Fruit fly (Drosophila melanogaster) whole organism, wandering third instar larva: Measurements from ENCODE around the gene CAH6.
A peak's percentile ranks its signal among the peaks of the same experiment; 100 is the strongest.

Source experiments
- Abd-B ChIP-seq: fragments of >200 bp; optimal IDR thresholded peaks from 2 replicates; lab custom pipeline; 2017; ENCODE audit warnings: missing biosample characterization, missing genetic modification characterization
- CG32264 ChIP-seq: fragments of 200-800 bp; sonication (Bioruptor generic); optimal IDR thresholded peaks from 2 replicates; lab custom pipeline; 2016; ENCODE audit warnings: missing biosample characterization, missing genetic modification characterization
- CG9705 ChIP-seq: fragments of 200-800 bp; sonication (Bioruptor generic); optimal IDR thresholded peaks from 2 replicates; lab custom pipeline; 2018; ENCODE audit warnings: missing biosample characterization, mild to moderate bottlenecking, missing genetic modification characterization
- CrebA ChIP-seq: fragments of 200-800 bp; sonication (Bioruptor generic); optimal IDR thresholded peaks from 2 replicates; lab custom pipeline; 2016; ENCODE audit warnings: missing biosample characterization, mild to moderate bottlenecking, missing genetic modification characterization, borderline replicate concordance
- Dfd ChIP-seq: fragments of >200 bp; optimal IDR thresholded peaks from 2 replicates; lab custom pipeline; 2017; ENCODE audit warnings: missing biosample characterization, missing genetic modification characterization
- Dif ChIP-seq: fragments of 200-275, 200-300 bp; sonication (Bioruptor generic); optimal IDR thresholded peaks from 2 replicates; lab custom pipeline; 2018; ENCODE audit warnings: missing biosample characterization, missing genetic modification characterization; ENCODE audit not compliant: partially characterized antibody
- GATAd ChIP-seq: sonication (Bioruptor generic); optimal IDR thresholded peaks from 2 replicates; lab custom pipeline; 2016; ENCODE audit warnings: missing biosample characterization, missing genetic modification characterization
- HLH106 ChIP-seq: fragments of 200-800 bp; optimal IDR thresholded peaks from 3 replicates; lab custom pipeline; 2019; ENCODE audit warnings: missing biosample characterization, mild to moderate bottlenecking, missing genetic modification characterization, moderate library complexity
- Hnf4 ChIP-seq: fragments of 200-800 bp; sonication (Bioruptor generic); optimal IDR thresholded peaks from 2 replicates; lab custom pipeline; 2016; ENCODE audit warnings: missing biosample characterization, mild to moderate bottlenecking, missing genetic modification characterization
- Hr78 ChIP-seq: fragments of >200 bp; optimal IDR thresholded peaks from 2 replicates; lab custom pipeline; 2017; ENCODE audit warnings: missing biosample characterization, missing genetic modification characterization
- Hr83 ChIP-seq: fragments of 200-300 bp; sonication (Bioruptor generic); optimal IDR thresholded peaks from 2 replicates; lab custom pipeline; 2016; ENCODE audit warnings: missing biosample characterization, mild to moderate bottlenecking, missing genetic modification characterization, moderate library complexity; ENCODE audit not compliant: poor library complexity, severe bottlenecking
- Jra ChIP-seq: sonication (Bioruptor generic); optimal IDR thresholded peaks from 2 replicates; lab custom pipeline; 2016; ENCODE audit warnings: missing biosample characterization, missing genetic modification characterization
- Mio ChIP-seq: sonication (Bioruptor generic); optimal IDR thresholded peaks from 2 replicates; lab custom pipeline; 2016; ENCODE audit warnings: missing biosample characterization, missing genetic modification characterization
- Myc ChIP-seq: fragments of >200 bp; optimal IDR thresholded peaks from 2 replicates; lab custom pipeline; 2017
- N ChIP-seq: fragments of >200 bp; optimal IDR thresholded peaks from 2 replicates; lab custom pipeline; 2018; ENCODE audit warnings: missing biosample characterization, missing external identifiers, missing genetic modification characterization
- OdsH ChIP-seq: fragments of 200-800 bp; sonication (Bioruptor generic); optimal IDR thresholded peaks from 2 replicates; lab custom pipeline; 2016; ENCODE audit warnings: missing biosample characterization, mild to moderate bottlenecking, missing genetic modification characterization
- Rel ChIP-seq, 2 experiments: fragments of 200-800 bp; sonication (Bioruptor generic) in 1 of 2; optimal IDR thresholded peaks; 2 replicates in 1 of 2; 3 replicates in 1 of 2; lab custom pipeline; 2016 to 2019; ENCODE audit warnings: mild to moderate bottlenecking in 2 of 2, missing biosample characterization in 2 of 2, missing genetic modification characterization in 2 of 2, moderate library complexity in 1 of 2
- Sp1 ChIP-seq: fragments of 200-800 bp; sonication (Bioruptor generic); optimal IDR thresholded peaks from 3 replicates; lab custom pipeline; 2019; ENCODE audit warnings: missing biosample characterization, mild to moderate bottlenecking, missing genetic modification characterization, moderate library complexity
- Vsx2 ChIP-seq: fragments of 200-300, 225-300 bp; sonication (Bioruptor generic); optimal IDR thresholded peaks from 2 replicates; lab custom pipeline; 2018; ENCODE audit warnings: missing biosample characterization, missing genetic modification characterization; ENCODE audit not compliant: partially characterized antibody
- br ChIP-seq: fragments of 200-800 bp; sonication (Bioruptor generic); optimal IDR thresholded peaks from 2 replicates; lab custom pipeline; 2016; ENCODE audit warnings: missing biosample characterization, missing genetic modification characterization
- brk ChIP-seq: fragments of 200-800 bp; sonication (Bioruptor generic); optimal IDR thresholded peaks from 2 replicates; lab custom pipeline; 2016; ENCODE audit warnings: missing biosample characterization, mild to moderate bottlenecking, missing genetic modification characterization
- dl ChIP-seq, 2 experiments: fragments of 175-275, 200-275 bp in 1 of 2; fragments of 200-275 bp in 1 of 2; sonication (Bioruptor generic); optimal IDR thresholded peaks; lab custom pipeline; 2018; ENCODE audit warnings: mild to moderate bottlenecking in 2 of 2, missing biosample characterization in 2 of 2, missing genetic modification characterization in 2 of 2, moderate library complexity in 2 of 2; ENCODE audit not compliant: partially characterized antibody in 2 of 2, insufficient read depth in 1 of 2
- dmrt93B ChIP-seq: fragments of 200-800 bp; sonication (Bioruptor generic); optimal IDR thresholded peaks from 2 replicates; lab custom pipeline; 2018; ENCODE audit warnings: missing biosample characterization, mild to moderate bottlenecking, missing genetic modification characterization
- dsf ChIP-seq: sonication (Bioruptor generic); optimal IDR thresholded peaks from 2 replicates; lab custom pipeline; 2016; ENCODE audit warnings: missing biosample characterization, missing genetic modification characterization, borderline replicate concordance
- ey ChIP-seq: fragments of 200-800 bp; sonication (Bioruptor generic); optimal IDR thresholded peaks from 2 replicates; lab custom pipeline; 2016; ENCODE audit warnings: missing biosample characterization, missing genetic modification characterization
- foxo ChIP-seq, 2 experiments: fragments of 200-800 bp; sonication (Bioruptor generic); optimal IDR thresholded peaks; 2 replicates in 1 of 2; 3 replicates in 1 of 2; lab custom pipeline; 2016 to 2017; ENCODE audit warnings: missing biosample characterization in 2 of 2, missing genetic modification characterization in 2 of 2
- fru ChIP-seq: fragments of 200-800 bp; sonication (Bioruptor generic); optimal IDR thresholded peaks from 3 replicates; lab custom pipeline; 2016; ENCODE audit warnings: missing biosample characterization, mild to moderate bottlenecking, missing genetic modification characterization
- h ChIP-seq: fragments of 200-800 bp; sonication (Bioruptor generic); optimal IDR thresholded peaks from 3 replicates; lab custom pipeline; 2016; ENCODE audit warnings: missing biosample characterization, mild to moderate bottlenecking, missing genetic modification characterization
- jim ChIP-seq: fragments of 175-275, 200-325 bp; sonication (Bioruptor generic); optimal IDR thresholded peaks from 2 replicates; lab custom pipeline; 2016; ENCODE audit warnings: missing biosample characterization, mild to moderate bottlenecking, missing genetic modification characterization
- lola ChIP-seq: fragments of >200 bp; optimal IDR thresholded peaks from 2 replicates; lab custom pipeline; 2017; ENCODE audit warnings: missing biosample characterization, missing genetic modification characterization
- pan ChIP-seq: fragments of >200 bp; optimal IDR thresholded peaks from 2 replicates; lab custom pipeline; 2017
- psq ChIP-seq: fragments of 200-800 bp; sonication (Bioruptor generic); optimal IDR thresholded peaks from 3 replicates; lab custom pipeline; 2017; ENCODE audit warnings: missing biosample characterization, mild to moderate bottlenecking, missing genetic modification characterization, moderate library complexity
- rgr ChIP-seq: fragments of 200-800 bp; sonication (Bioruptor generic); optimal IDR thresholded peaks from 3 replicates; lab custom pipeline; 2016; ENCODE audit warnings: missing biosample characterization, mild to moderate bottlenecking, missing genetic modification characterization
- sage ChIP-seq: fragments of 200-800 bp; sonication (Bioruptor generic); optimal IDR thresholded peaks from 2 replicates; lab custom pipeline; 2016; ENCODE audit warnings: missing biosample characterization, mild to moderate bottlenecking, missing genetic modification characterization
- sv ChIP-seq: fragments of 200-800 bp; sonication (Bioruptor generic); optimal IDR thresholded peaks from 3 replicates; lab custom pipeline; 2016; ENCODE audit warnings: missing biosample characterization, missing genetic modification characterization
- tai ChIP-seq: sonication (Bioruptor generic); optimal IDR thresholded peaks from 2 replicates; lab custom pipeline; 2016; ENCODE audit warnings: missing biosample characterization, missing genetic modification characterization
- usp ChIP-seq: fragments of >200 bp; optimal IDR thresholded peaks from 2 replicates; lab custom pipeline; 2017; ENCODE audit warnings: missing biosample characterization, missing genetic modification characterization
- woc ChIP-seq: sonication (Bioruptor generic); optimal IDR thresholded peaks from 2 replicates; lab custom pipeline; 2016; ENCODE audit warnings: missing biosample characterization, mild to moderate bottlenecking, missing genetic modification characterization

CAH6 gene

dm6 chr3R:31218997-31219992 lies 38.1 kb upstream of the CAH6 start, which contains the start of gene ATPsynC (continued):
- TF ChIP-seq dsf (GFP tag; lab: Kevin White, UChicago) (no peak), OdsH (GFP tag; lab: Kevin White, UChicago) (peak; percentile 2), psq (GFP tag; lab: Kevin White, UChicago) (no peak), dmrt93B (GFP tag; lab: Kevin White, UChicago) (no peak), HLH106 (tag; lab: Kevin White, UChicago) (peak; percentile 7), Vsx2 (GFP tag; lab: Kevin White, UChicago) (no peak), Abd-B (GFP tag; lab: Kevin White, UChicago) (no peak), tai (GFP tag; lab: Kevin White, UChicago) (no peak), Hnf4 (no peak), Myc (lab: Kevin White, UChicago) (peak; percentile 4), Dfd (GFP tag; lab: Kevin White, UChicago) (no peak), CG32264 (no peak), ey (GFP tag; lab: Kevin White, UChicago) (no peak), Hr83 (peak; percentile 57), sv (GFP tag; lab: Kevin White, UChicago) (peak; percentile 19), GATAd (GFP tag; lab: Kevin White, UChicago) (no peak), usp (GFP tag; lab: Kevin White, UChicago) (no peak), pan (no peak)

- no peak for TF ChIP-seq fru (GFP tag; lab: Kevin White, UChicago)
- no peak for TF ChIP-seq GATAd (GFP tag; lab: Kevin White, UChicago)
- TF ChIP-seq sage = no peak
- TF ChIP-seq Jra (GFP tag; lab: Kevin White, UChicago) = no peak
- TF ChIP-seq sv (GFP tag; lab: Kevin White, UChicago) = no peak
- TF ChIP-seq psq (GFP tag; lab: Kevin White, UChicago) = no peak
- TF ChIP-seq rgr = no peak
- TF ChIP-seq br (GFP tag; lab: Kevin White, UChicago) = no peak
- no peak for TF ChIP-seq pan
- no peak for TF ChIP-seq usp (GFP tag; lab: Kevin White, UChicago)
- no peak for TF ChIP-seq h (GFP tag; lab: Kevin White, UChicago)
- no peak for TF ChIP-seq dl (GFP tag; optimal IDR thresholded peaks at IDR 0.05; lab: Kevin White, UChicago; ENCODE audit: insufficient read depth in 1 of 2, partially characterized antibody in 2 of 2)
- TF ChIP-seq Vsx2 (GFP tag; lab: Kevin White, UChicago) = no peak
- no peak for TF ChIP-seq Dfd (GFP tag; lab: Kevin White, UChicago)
- no peak for TF ChIP-seq lola (GFP tag; lab: Kevin White, UChicago)
- no peak for TF ChIP-seq CG9705 (GFP tag; lab: Kevin White, UChicago)
- TF ChIP-seq CrebA = no peak
- TF ChIP-seq Hr78 (GFP tag; lab: Kevin White, UChicago) = no peak
- TF ChIP-seq Sp1 = no peak
- no peak for TF ChIP-seq brk
- no peak for TF ChIP-seq Hnf4
- TF ChIP-seq Mio = no peak
- peak in 1 of 2 experiments; percentile 5 for TF ChIP-seq foxo (GFP tag; optimal IDR thresholded peaks at IDR 0.05; lab: Kevin White, UChicago)
- TF ChIP-seq N (GFP tag; lab: Kevin White, UChicago) = peak; percentile 15
- TF ChIP-seq woc = no peak
- no peak for TF ChIP-seq Rel (GFP tag; optimal IDR thresholded peaks at IDR 0.05; lab: Kevin White, UChicago)
- TF ChIP-seq Rel (tag; optimal IDR thresholded peaks at IDR 0.05; lab: Kevin White, UChicago) = peak; percentile 48
- TF ChIP-seq jim (GFP tag; lab: Kevin White, UChicago) = no peak
- no peak for TF ChIP-seq dmrt93B (GFP tag; lab: Kevin White, UChicago)
- TF ChIP-seq Dif = peak; percentile 6
- TF ChIP-seq HLH106 (tag; lab: Kevin White, UChicago) = peak; percentile 7
- TF ChIP-seq Myc (lab: Kevin White, UChicago) = peak; percentile 71
- peak; percentile 9 for TF ChIP-seq Hr83
- TF ChIP-seq ey (GFP tag; lab: Kevin White, UChicago) = peak; percentile 19
- no peak for TF ChIP-seq OdsH (GFP tag; lab: Kevin White, UChicago)
- TF ChIP-seq dsf (GFP tag; lab: Kevin White, UChicago) = no peak
Measured at dm6 chr3R:31220456-31221336, 36.7 kb upstream of the CAH6 start, which contains the start of gene CG12054. Gene CG12054 (plus strand): TSS chr3R:31220702.
